Fruit fly (Drosophila melanogaster) whole organism, embryonic: Measurements from ENCODE around the gene Syt1.

Source experiments
- BtbVII ChIP-seq: fragments of 200-800 bp; sonication (Bioruptor generic); optimal IDR thresholded peaks from 3 replicates; lab custom pipeline; 2017; ENCODE audit warnings: missing biosample characterization, mild to moderate bottlenecking, missing genetic modification characterization
- CG10565 ChIP-seq: fragments of 200-800 bp; sonication (Bioruptor generic); optimal IDR thresholded peaks from 3 replicates; lab custom pipeline; 2016; ENCODE audit warnings: missing biosample characterization, mild to moderate bottlenecking, missing genetic modification characterization
- CG10959 ChIP-seq: fragments of 200-800 bp; sonication (Bioruptor generic); IDR thresholded peaks from 2 replicates; pipeline ENCODE4 v1.3.6; 2022; ENCODE audit warnings: missing biosample characterization, missing genetic modification characterization
- CG12391 ChIP-seq: fragments of 200-800 bp; sonication (Bioruptor generic); optimal IDR thresholded peaks from 3 replicates; lab custom pipeline; 2018; ENCODE audit warnings: missing biosample characterization, mild to moderate bottlenecking, missing genetic modification characterization, moderate library complexity
- CG12659 ChIP-seq: fragments of 200-800 bp; sonication (Bioruptor generic); optimal IDR thresholded peaks from 3 replicates; lab custom pipeline; 2017; ENCODE audit warnings: mild to moderate bottlenecking, missing biosample characterization, missing genetic modification reagents, missing genetic modification characterization
- CG14860 ChIP-seq: fragments of 200-800 bp; sonication (Bioruptor generic); IDR thresholded peaks from 3 replicates; pipeline ENCODE4 v1.3.6; 2022; ENCODE audit warnings: missing biosample characterization, missing genetic modification characterization; ENCODE audit not compliant: partially characterized antibody
- CG15479 ChIP-seq: fragments of 200-800 bp; sonication (Bioruptor generic); optimal IDR thresholded peaks from 3 replicates; lab custom pipeline; 2019; ENCODE audit warnings: missing biosample characterization, mild to moderate bottlenecking, missing genetic modification characterization, moderate library complexity
- CG15514 ChIP-seq: fragments of 200-800 bp; sonication (Bioruptor generic); optimal IDR thresholded peaks from 3 replicates; lab custom pipeline; 2017; ENCODE audit warnings: missing biosample characterization, missing genetic modification characterization, mild to moderate bottlenecking, moderate library complexity, missing genetic modification reagents
- CG16863 ChIP-seq: fragments of 200-800 bp; sonication (Bioruptor generic); optimal IDR thresholded peaks from 3 replicates; lab custom pipeline; 2016; ENCODE audit warnings: missing biosample characterization, missing genetic modification characterization
- CG1832 ChIP-seq: fragments of 200-800 bp; sonication (Bioruptor generic); optimal IDR thresholded peaks from 2 replicates; lab custom pipeline; 2017; ENCODE audit warnings: missing biosample characterization, mild to moderate bottlenecking, missing genetic modification characterization, inconsistent platforms
- CG2678 ChIP-seq: fragments of 200-800 bp; sonication (Bioruptor generic); optimal IDR thresholded peaks from 3 replicates; lab custom pipeline; 2019; ENCODE audit warnings: missing biosample characterization, mild to moderate bottlenecking, missing genetic modification characterization, moderate library complexity
- CG3065 ChIP-seq: fragments of 200-800 bp; sonication (Bioruptor generic); optimal IDR thresholded peaks from 2 replicates; lab custom pipeline; 2016; ENCODE audit warnings: missing biosample characterization, missing genetic modification characterization
- CG33557 ChIP-seq: fragments of 200-800 bp; sonication (Bioruptor generic); optimal IDR thresholded peaks from 2 replicates; lab custom pipeline; 2019; ENCODE audit warnings: missing biosample characterization, mild to moderate bottlenecking, missing genetic modification characterization, moderate library complexity
- CG34422 ChIP-seq: fragments of 200-800 bp; sonication (Bioruptor generic); IDR thresholded peaks from 3 replicates; pipeline ENCODE4 v1.3.6; 2022; ENCODE audit warnings: missing biosample characterization, missing genetic modification characterization
- CG6765 ChIP-seq: fragments of 200-800 bp; sonication (Bioruptor generic); optimal IDR thresholded peaks from 3 replicates; lab custom pipeline; 2017; ENCODE audit warnings: missing biosample characterization, mild to moderate bottlenecking, missing genetic modification characterization
- CG6791 ChIP-seq: fragments of 200-800 bp; sonication (Bioruptor generic); IDR thresholded peaks from 3 replicates; pipeline ENCODE4 v1.3.6; 2022; ENCODE audit warnings: missing biosample characterization, missing genetic modification characterization; ENCODE audit not compliant: partially characterized antibody
- Deaf1 ChIP-seq: fragments of 200-800 bp; optimal IDR thresholded peaks from 3 replicates; lab custom pipeline; 2019; ENCODE audit warnings: missing biosample characterization, mild to moderate bottlenecking, missing genetic modification characterization, moderate library complexity
- Dp ChIP-seq: fragments of 200-800 bp; sonication (Bioruptor generic); optimal IDR thresholded peaks from 2 replicates; lab custom pipeline; 2018; ENCODE audit warnings: missing biosample characterization, mild to moderate bottlenecking, missing genetic modification characterization, moderate library complexity
- Fer2 ChIP-seq: fragments of 200-800 bp; sonication (Bioruptor generic); optimal IDR thresholded peaks from 2 replicates; lab custom pipeline; 2018; ENCODE audit warnings: missing biosample characterization, mild to moderate bottlenecking, missing genetic modification characterization, moderate library complexity
- Gug ChIP-seq: fragments of 200-800 bp; sonication (Bioruptor generic); IDR thresholded peaks from 4 replicates; pipeline ENCODE4 v1.3.6; 2022; ENCODE audit warnings: missing biosample characterization, missing genetic modification characterization
- HLHmδ ChIP-seq: fragments of 200-800 bp; sonication (Bioruptor generic); optimal IDR thresholded peaks from 2 replicates; lab custom pipeline; 2018; ENCODE audit warnings: missing biosample characterization, mild to moderate bottlenecking, missing genetic modification characterization, moderate library complexity
- MTF-1 ChIP-seq: fragments of 200-800 bp; sonication (Bioruptor generic); optimal IDR thresholded peaks from 2 replicates; lab custom pipeline; 2018; ENCODE audit warnings: missing biosample characterization, mild to moderate bottlenecking, missing genetic modification characterization, borderline replicate concordance
- NFAT ChIP-seq: fragments of 200-800 bp; sonication (Bioruptor generic); IDR thresholded peaks from 2 replicates; pipeline ENCODE4 v1.3.6; 2022; ENCODE audit warnings: missing biosample characterization, missing genetic modification characterization
- Nf-YC ChIP-seq: fragments of 200-800 bp; optimal IDR thresholded peaks from 3 replicates; lab custom pipeline; 2019; ENCODE audit warnings: missing biosample characterization, mild to moderate bottlenecking, missing genetic modification characterization, moderate library complexity
- Pdp1 ChIP-seq, 2 experiments: fragments of 200-800 bp; sonication (Bioruptor generic); optimal IDR thresholded peaks; 3 replicates each; lab custom pipeline; 2016; ENCODE audit warnings: missing biosample characterization in 2 of 2, missing genetic modification characterization in 2 of 2, mild to moderate bottlenecking in 1 of 2, moderate library complexity in 1 of 2
- Stat92E ChIP-seq, 3 experiments: fragments of >200 bp in 2 of 3; fragments of 200-800 bp in 1 of 3; sonication (Bioruptor generic) in 1 of 3; optimal IDR thresholded peaks; 2 replicates each; lab custom pipeline; 2017 to 2019; ENCODE audit warnings: missing biosample characterization in 3 of 3, missing genetic modification characterization in 3 of 3, mild to moderate bottlenecking in 1 of 3, moderate library complexity in 1 of 3
- Trl ChIP-seq, 3 experiments: fragments of >200 bp in 2 of 3; fragments of 200-800 bp in 1 of 3; sonication (Bioruptor generic) in 1 of 3; optimal IDR thresholded peaks; 2 replicates in 1 of 3; 3 replicates in 2 of 3; lab custom pipeline; 2016 to 2017; ENCODE audit warnings: missing biosample characterization in 1 of 3, missing genetic modification characterization in 1 of 3
- cg ChIP-seq: fragments of 200-800 bp; sonication (Bioruptor generic); optimal IDR thresholded peaks from 3 replicates; lab custom pipeline; 2019; ENCODE audit warnings: missing biosample characterization, mild to moderate bottlenecking, missing genetic modification characterization, moderate library complexity
- chinmo ChIP-seq: fragments of 200-800 bp; sonication (Bioruptor generic); IDR thresholded peaks from 4 replicates; pipeline ENCODE4 v1.3.6; 2022; ENCODE audit warnings: missing biosample characterization, missing genetic modification characterization; ENCODE audit not compliant: partially characterized antibody
- corto ChIP-seq: fragments of 200-800 bp; sonication (Bioruptor generic); optimal IDR thresholded peaks from 2 replicates; lab custom pipeline; 2016; ENCODE audit warnings: missing biosample characterization, mild to moderate bottlenecking, missing genetic modification characterization, moderate library complexity
- crol ChIP-seq: fragments of 200-800 bp; sonication (Bioruptor generic); IDR thresholded peaks from 2 replicates; pipeline ENCODE4 v1.3.6; 2022; ENCODE audit warnings: missing biosample characterization, missing genetic modification characterization
- dati ChIP-seq: fragments of 200-800 bp; sonication (Bioruptor generic); IDR thresholded peaks from 2 replicates; pipeline ENCODE4 v1.3.6; 2022; ENCODE audit warnings: missing biosample characterization, missing genetic modification characterization
- eve ChIP-seq, 2 experiments: fragments of >200 bp; optimal IDR thresholded peaks; 2 replicates each; lab custom pipeline; 2017; ENCODE audit warnings: missing biosample characterization in 2 of 2, missing genetic modification characterization in 2 of 2
- eyg ChIP-seq: fragments of 200-800 bp; sonication (Bioruptor generic); optimal IDR thresholded peaks from 3 replicates; lab custom pipeline; 2016; ENCODE audit warnings: missing biosample characterization, missing genetic modification characterization
- fd102C ChIP-seq: fragments of 200-800 bp; sonication (Bioruptor generic); optimal IDR thresholded peaks from 2 replicates; lab custom pipeline; 2018; ENCODE audit warnings: missing biosample characterization, mild to moderate bottlenecking, missing genetic modification characterization, moderate library complexity
- gro ChIP-seq: fragments of 200-800 bp; sonication (Bioruptor generic); optimal IDR thresholded peaks from 2 replicates; lab custom pipeline; 2016; ENCODE audit warnings: missing biosample characterization, missing genetic modification characterization
- gsb-n ChIP-seq: fragments of 200-800 bp; sonication (Bioruptor generic); optimal IDR thresholded peaks from 3 replicates; lab custom pipeline; 2018; ENCODE audit warnings: missing biosample characterization, mild to moderate bottlenecking, missing genetic modification characterization
- ind ChIP-seq: fragments of 200-800 bp; sonication (Bioruptor generic); optimal IDR thresholded peaks from 3 replicates; lab custom pipeline; 2016; ENCODE audit warnings: missing biosample characterization, missing genetic modification characterization
- kah ChIP-seq: fragments of 200-800 bp; sonication (Bioruptor generic); optimal IDR thresholded peaks from 2 replicates; lab custom pipeline; 2018; ENCODE audit warnings: missing biosample characterization, mild to moderate bottlenecking, missing genetic modification characterization
- ken ChIP-seq: fragments of 200-800 bp; sonication (Bioruptor generic); IDR thresholded peaks from 3 replicates; pipeline ENCODE4 v1.3.6; 2022; ENCODE audit warnings: missing biosample characterization, missing genetic modification characterization
- kni ChIP-seq: fragments of 200-800 bp; sonication (Bioruptor generic); optimal IDR thresholded peaks from 3 replicates; lab custom pipeline; 2017; ENCODE audit warnings: mild to moderate bottlenecking, missing biosample characterization, missing genetic modification reagents, missing genetic modification characterization
- lbe ChIP-seq: fragments of 200-800 bp; sonication (Bioruptor generic); optimal IDR thresholded peaks from 2 replicates; lab custom pipeline; 2016; ENCODE audit warnings: missing biosample characterization, mild to moderate bottlenecking, missing genetic modification characterization
- odd ChIP-seq: fragments of 200-800 bp; sonication (Bioruptor generic); optimal IDR thresholded peaks from 2 replicates; lab custom pipeline; 2017; ENCODE audit warnings: missing biosample characterization, mild to moderate bottlenecking, missing genetic modification characterization
- pros ChIP-seq: fragments of 200-800 bp; sonication (Bioruptor generic); optimal IDR thresholded peaks from 3 replicates; lab custom pipeline; 2019; ENCODE audit warnings: missing biosample characterization, mild to moderate bottlenecking, missing genetic modification characterization, moderate library complexity
- pzg ChIP-seq: fragments of 200-800 bp; sonication (Bioruptor generic); optimal IDR thresholded peaks from 3 replicates; lab custom pipeline; 2018; ENCODE audit warnings: missing biosample characterization, mild to moderate bottlenecking, missing genetic modification characterization, moderate library complexity
- repo ChIP-seq: fragments of 200-800 bp; sonication (Bioruptor generic); optimal IDR thresholded peaks from 2 replicates; lab custom pipeline; 2016; ENCODE audit warnings: missing biosample characterization, missing genetic modification characterization
- sna ChIP-seq: fragments of 200-800 bp; sonication (Bioruptor generic); IDR thresholded peaks from 2 replicates; pipeline ENCODE4 v1.3.6; 2022; ENCODE audit warnings: missing biosample characterization, missing genetic modification characterization; ENCODE audit not compliant: partially characterized antibody
- sob ChIP-seq: fragments of 200-800 bp; sonication (Bioruptor generic); IDR thresholded peaks from 2 replicates; pipeline ENCODE4 v1.3.6; 2022; ENCODE audit warnings: missing biosample characterization, missing genetic modification characterization

Syt1 gene

DNA sequence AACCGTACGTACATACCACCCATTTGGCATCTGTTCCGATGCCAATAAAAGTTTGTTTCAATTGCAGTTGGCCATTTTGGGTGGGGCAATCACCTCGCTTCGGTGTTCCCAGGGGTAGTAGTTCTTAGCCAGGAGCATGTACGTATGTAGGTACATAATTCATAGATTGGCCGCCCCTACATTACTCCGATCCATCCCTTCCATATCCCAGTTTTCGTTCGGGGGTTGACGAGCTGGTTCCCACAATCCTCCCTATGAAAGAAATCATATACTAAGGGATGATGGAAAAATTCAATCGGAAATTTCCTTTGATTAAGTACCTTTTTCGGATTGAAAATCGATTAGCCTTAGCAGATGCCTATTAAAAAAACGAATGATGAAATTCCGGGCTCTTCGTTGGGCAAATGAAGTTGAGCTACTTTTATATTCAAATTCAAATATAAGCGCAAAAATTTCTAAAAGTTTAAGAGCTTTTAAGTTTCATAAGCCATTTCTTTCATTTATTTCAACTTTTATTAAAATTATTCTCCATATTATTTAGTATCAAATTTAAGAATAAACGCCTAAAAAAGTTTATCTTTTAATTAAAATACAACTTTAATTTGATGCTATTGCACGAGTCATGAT lies 41.7 kb downstream of the Syt1 start (continued):
- TF ChIP-seq CG14860 (GFP tag; lab: Robert Waterston, UW) (no peak), crol (GFP tag; lab: Robert Waterston, UW) (no peak), fd102C (no peak), chinmo (GFP tag; lab: Robert Waterston, UW) (0 out of 4 replicates have a peak, but pooled peaks have one; percentile 9), HLHmδ (GFP tag; lab: Kevin White, UChicago) (no peak), corto (peak; percentile 9), CG12659 (GFP tag; lab: Kevin White, UChicago) (no peak), CG15514 (peak; percentile 37), CG6791 (GFP tag; lab: Robert Waterston, UW) (0 out of 3 replicates have a peak, but pooled peaks have one; percentile 5), CG2678 (no peak), CG10565 (GFP tag; lab: Kevin White, UChicago) (no peak), eyg (no peak), CG6765 (GFP tag; lab: Kevin White, UChicago) (no peak), kni (GFP tag; lab: Kevin White, UChicago) (peak; percentile 48), Deaf1 (no peak)

DNA sequence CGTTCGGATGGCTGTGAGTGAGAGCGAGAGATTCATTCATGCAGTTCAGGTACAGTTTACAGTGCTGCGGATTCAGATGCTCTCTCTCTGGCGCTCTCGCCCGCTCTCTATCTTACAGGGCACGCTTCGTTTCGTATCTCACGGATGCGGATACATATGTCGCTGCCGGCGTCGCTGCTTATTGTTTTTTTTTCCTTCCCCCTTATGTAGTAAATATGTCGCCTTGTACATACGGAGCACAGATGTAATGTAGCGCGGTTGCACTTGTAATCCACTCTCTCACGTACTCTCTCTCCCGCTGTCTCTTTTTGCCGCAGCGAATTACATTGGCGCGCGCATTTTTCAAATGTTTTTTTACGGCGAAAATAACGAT lies 44.5 kb downstream of the Syt1 start:
- TF ChIP-seq Stat92E (GFP tag; optimal IDR thresholded peaks at IDR 0.05; lab: Kevin White, UChicago) (peak in 1 of 3 experiments; percentile 29), Pdp1 (GFP tag; optimal IDR thresholded peaks at IDR 0.05; lab: Kevin White, UChicago) (peak in 1 of 2 experiments; percentile 14), eve (GFP tag; optimal IDR thresholded peaks at IDR 0.05; lab: Kevin White, UChicago) (no peak), CG16863 (GFP tag; lab: Kevin White, UChicago) (no peak), gsb-n (tag; lab: Kevin White, UChicago) (peak; percentile 14), CG1832 (GFP tag; lab: Kevin White, UChicago) (peak; percentile 51), repo (no peak), Gug (no peak), MTF-1 (GFP tag; lab: Kevin White, UChicago) (no peak), kah (GFP tag; lab: Kevin White, UChicago) (peak; percentile 2), sna (GFP tag; lab: Robert Waterston, UW) (no peak), sob (GFP tag; lab: Robert Waterston, UW) (no peak), pzg (GFP tag; lab: Kevin White, UChicago) (no peak), CG34422 (GFP tag; lab: Robert Waterston, UW) (no peak), BtbVII (GFP tag; lab: Kevin White, UChicago) (no peak), pros (GFP tag; lab: Kevin White, UChicago) (peak; percentile 86), lbe (GFP tag; lab: Kevin White, UChicago) (peak; percentile 84), odd (GFP tag; lab: Kevin White, UChicago) (no peak), CG33557 (no peak), CG15479 (GFP tag; lab: Kevin White, UChicago) (peak; percentile 22), CG12391 (tag; lab: Kevin White, UChicago) (no peak), gro (GFP tag; lab: Kevin White, UChicago) (no peak), Nf-YC (tag; lab: Kevin White, UChicago) (no peak), Dp (GFP tag; lab: Kevin White, UChicago) (peak; percentile 75), dati (GFP tag; lab: Robert Waterston, UW) (no peak), cg (GFP tag; lab: Kevin White, UChicago) (peak; percentile 38), Trl (optimal IDR thresholded peaks at IDR 0.05; lab: Kevin White, UChicago) (peak; percentile 98 to 100), Trl (GFP tag; optimal IDR thresholded peaks at IDR 0.05; lab: Kevin White, UChicago) (peak; percentile 73), CG10959 (GFP tag; lab: Robert Waterston, UW) (no peak), ken (GFP tag; lab: Robert Waterston, UW) (no peak), CG3065 (GFP tag; lab: Kevin White, UChicago) (no peak), NFAT (GFP tag; lab: Robert Waterston, UW) (no peak), Fer2 (no peak), ind (GFP tag; lab: Kevin White, UChicago) (no peak)
